Fruit fly (Drosophila melanogaster) whole organism, embryonic: ENCODE data around the gene CG10747.

ENCODE experiments used
- ATbp ChIP-seq: fragments of 200-800 bp; sonication (Bioruptor generic); optimal IDR thresholded peaks from 2 replicates; lab custom pipeline; 2017; ENCODE audit warnings: missing biosample characterization, mild to moderate bottlenecking, missing genetic modification characterization, missing genetic modification reagents
- Adf1 ChIP-seq: fragments of 200-800 bp; sonication (Bioruptor generic); IDR thresholded peaks from 2 replicates; pipeline ENCODE4 v1.3.6; 2022; ENCODE audit warnings: missing biosample characterization, missing genetic modification characterization
- B-H2 ChIP-seq: fragments of 200-800 bp; sonication (Bioruptor generic); optimal IDR thresholded peaks from 2 replicates; lab custom pipeline; 2018; ENCODE audit warnings: missing biosample characterization, mild to moderate bottlenecking, missing genetic modification characterization
- C15 ChIP-seq: fragments of 200-800 bp; sonication (Bioruptor generic); IDR thresholded peaks from 3 replicates; pipeline ENCODE4 v1.3.6; 2022; ENCODE audit warnings: missing biosample characterization, missing genetic modification characterization
- CG11695 ChIP-seq: fragments of 200-800 bp; sonication (Bioruptor generic); IDR thresholded peaks from 3 replicates; pipeline ENCODE4 v1.3.6; 2022; ENCODE audit warnings: missing biosample characterization, missing genetic modification characterization
- CG11696 ChIP-seq: fragments of 200-800 bp; sonication (Bioruptor generic); IDR thresholded peaks from 2 replicates; pipeline ENCODE4 v1.3.6; 2022; ENCODE audit warnings: missing biosample characterization, missing genetic modification characterization
- CG12942 ChIP-seq: fragments of 200-800 bp; sonication (Bioruptor generic); optimal IDR thresholded peaks from 3 replicates; lab custom pipeline; 2016; ENCODE audit warnings: missing biosample characterization, missing genetic modification characterization
- CG13775 ChIP-seq: fragments of 200-800 bp; sonication (Bioruptor generic); optimal IDR thresholded peaks from 3 replicates; lab custom pipeline; 2017; ENCODE audit warnings: missing biosample characterization, mild to moderate bottlenecking, missing genetic modification characterization
- CG2678 ChIP-seq: fragments of 200-800 bp; sonication (Bioruptor generic); optimal IDR thresholded peaks from 3 replicates; lab custom pipeline; 2019; ENCODE audit warnings: missing biosample characterization, mild to moderate bottlenecking, missing genetic modification characterization, moderate library complexity
- CG2875 ChIP-seq: fragments of 200-800 bp; sonication (Bioruptor generic); optimal IDR thresholded peaks from 2 replicates; lab custom pipeline; 2017; ENCODE audit warnings: missing biosample characterization, mild to moderate bottlenecking, missing genetic modification characterization, missing genetic modification reagents
- CG31224 ChIP-seq: fragments of 200-800 bp; sonication (Bioruptor generic); IDR thresholded peaks from 2 replicates; pipeline ENCODE4 v1.3.6; 2022; ENCODE audit warnings: missing biosample characterization, missing genetic modification characterization
- CG32532 ChIP-seq: fragments of 200-800 bp; sonication (Bioruptor generic); IDR thresholded peaks from 2 replicates; pipeline ENCODE4 v1.3.6; 2022; ENCODE audit warnings: missing biosample characterization, missing genetic modification characterization
- CG32772 ChIP-seq: fragments of 200-800 bp; sonication (Bioruptor generic); IDR thresholded peaks from 2 replicates; pipeline ENCODE4 v1.3.6; 2022; ENCODE audit warnings: missing biosample characterization, missing genetic modification characterization
- CG4404 ChIP-seq: fragments of 200-800 bp; sonication (Bioruptor generic); IDR thresholded peaks from 2 replicates; pipeline ENCODE4 v1.3.6; 2022; ENCODE audit warnings: missing biosample characterization, missing genetic modification characterization
- CG7357 ChIP-seq: fragments of 200-800 bp; sonication (Bioruptor generic); IDR thresholded peaks from 3 replicates; pipeline ENCODE4 v1.3.6; 2022; ENCODE audit warnings: missing biosample characterization, missing genetic modification characterization
- CG7372 ChIP-seq: fragments of 200-800 bp; sonication (Bioruptor generic); IDR thresholded peaks from 2 replicates; pipeline ENCODE4 v1.3.6; 2022; ENCODE audit warnings: missing biosample characterization, missing genetic modification characterization
- CG8290 ChIP-seq, 3 experiments: fragments of 200-800 bp; sonication (Bioruptor generic); optimal IDR thresholded peaks; 2 replicates each; lab custom pipeline; 2016 to 2019; ENCODE audit warnings: missing biosample characterization in 3 of 3, missing genetic modification characterization in 3 of 3, mild to moderate bottlenecking in 2 of 3, moderate library complexity in 1 of 3
- CG8765 ChIP-seq: fragments of 200-800 bp; sonication (Bioruptor generic); IDR thresholded peaks from 2 replicates; pipeline ENCODE4 v1.3.6; 2022; ENCODE audit warnings: missing biosample characterization, missing genetic modification characterization
- CG9817 ChIP-seq: fragments of 200-800 bp; sonication (Bioruptor generic); optimal IDR thresholded peaks from 2 replicates; lab custom pipeline; 2018; ENCODE audit warnings: missing biosample characterization, mild to moderate bottlenecking, missing genetic modification characterization, moderate library complexity
- Dad ChIP-seq: fragments of 200-800 bp; sonication (Bioruptor generic); optimal IDR thresholded peaks from 3 replicates; lab custom pipeline; 2016; ENCODE audit warnings: missing biosample characterization, missing genetic modification characterization
- GATAe ChIP-seq: fragments of 200-800 bp; sonication (Bioruptor generic); conservative IDR thresholded peaks from 2 replicates; pipeline ENCODE4 v1.3.6; 2022; ENCODE audit warnings: missing biosample characterization, missing genetic modification characterization
- Gug ChIP-seq: fragments of 200-800 bp; sonication (Bioruptor generic); IDR thresholded peaks from 4 replicates; pipeline ENCODE4 v1.3.6; 2022; ENCODE audit warnings: missing biosample characterization, missing genetic modification characterization
- HLH3B ChIP-seq: fragments of 200-800 bp; sonication (Bioruptor generic); IDR thresholded peaks from 2 replicates; pipeline ENCODE4 v1.3.6; 2022; ENCODE audit warnings: missing biosample characterization, missing genetic modification characterization
- Hr3 ChIP-seq: fragments of 200-800 bp; sonication (Bioruptor generic); optimal IDR thresholded peaks from 3 replicates; lab custom pipeline; 2016; ENCODE audit warnings: missing biosample characterization, missing genetic modification characterization
- Kr ChIP-seq: fragments of 200-800 bp; sonication (Bioruptor generic); optimal IDR thresholded peaks from 2 replicates; lab custom pipeline; 2017; ENCODE audit warnings: missing biosample characterization, mild to moderate bottlenecking, missing genetic modification characterization
- Lim3 ChIP-seq: fragments of 200-800 bp; sonication (Bioruptor generic); IDR thresholded peaks from 2 replicates; pipeline ENCODE4 v1.3.6; 2022; ENCODE audit warnings: missing biosample characterization, missing genetic modification characterization
- Mrtf ChIP-seq: fragments of 200-800 bp; sonication (Bioruptor generic); IDR thresholded peaks from 3 replicates; pipeline ENCODE4 v1.3.6; 2022; ENCODE audit warnings: missing biosample characterization, missing genetic modification characterization
- NC2α ChIP-seq: fragments of 200-800 bp; sonication (Bioruptor generic); optimal IDR thresholded peaks from 2 replicates; lab custom pipeline; 2016; ENCODE audit warnings: missing biosample characterization, missing genetic modification characterization
- PHDP ChIP-seq: fragments of 200-800 bp; sonication (Bioruptor generic); optimal IDR thresholded peaks from 3 replicates; lab custom pipeline; 2018; ENCODE audit warnings: missing biosample characterization, mild to moderate bottlenecking, missing genetic modification characterization, moderate library complexity
- Sry-β ChIP-seq: fragments of 200-800 bp; sonication (Bioruptor generic); optimal IDR thresholded peaks from 2 replicates; lab custom pipeline; 2018; ENCODE audit warnings: missing biosample characterization, mild to moderate bottlenecking, missing genetic modification characterization, moderate library complexity
- Xbp1 ChIP-seq: fragments of 200-800 bp; sonication (Bioruptor generic); optimal IDR thresholded peaks from 3 replicates; lab custom pipeline; 2016; ENCODE audit warnings: missing biosample characterization, mild to moderate bottlenecking, missing genetic modification characterization
- Xrp1 ChIP-seq: fragments of 200-800 bp; sonication (Bioruptor generic); IDR thresholded peaks from 2 replicates; pipeline ENCODE4 v1.3.6; 2022; ENCODE audit warnings: missing biosample characterization, missing genetic modification characterization
- ase ChIP-seq: fragments of 200-800 bp; sonication (Bioruptor generic); IDR thresholded peaks from 3 replicates; pipeline ENCODE4 v1.3.6; 2022; ENCODE audit warnings: missing biosample characterization, missing genetic modification characterization
- bowl ChIP-seq: fragments of 200-800 bp; sonication (Bioruptor generic); IDR thresholded peaks from 2 replicates; pipeline ENCODE4 v1.3.6; 2022; ENCODE audit warnings: missing biosample characterization, missing genetic modification characterization
- ci ChIP-seq: fragments of 200-800 bp; sonication (Bioruptor generic); IDR thresholded peaks from 3 replicates; pipeline ENCODE4 v1.3.6; 2022; ENCODE audit warnings: missing biosample characterization, missing genetic modification characterization
- dpn ChIP-seq, 2 experiments: fragments of 200-800 bp; sonication (Bioruptor generic); optimal IDR thresholded peaks; 3 replicates each; lab custom pipeline; 2016; ENCODE audit warnings: missing biosample characterization in 2 of 2, missing genetic modification characterization in 2 of 2
- en ChIP-seq: fragments of 200-800 bp; sonication (Bioruptor generic); optimal IDR thresholded peaks from 2 replicates; lab custom pipeline; 2016; ENCODE audit warnings: missing biosample characterization, missing genetic modification characterization
- esg ChIP-seq: fragments of 200-800 bp; sonication (Bioruptor generic); conservative IDR thresholded peaks from 2 replicates; pipeline ENCODE4 v1.3.6; 2022; ENCODE audit warnings: missing biosample characterization, missing genetic modification characterization
- exex ChIP-seq: fragments of 200-800 bp; sonication (Bioruptor generic); optimal IDR thresholded peaks from 4 replicates; lab custom pipeline; 2018; ENCODE audit warnings: missing biosample characterization, mild to moderate bottlenecking, missing genetic modification characterization, moderate library complexity
- fd96Cb ChIP-seq: fragments of 200-800 bp; sonication (Bioruptor generic); optimal IDR thresholded peaks from 2 replicates; lab custom pipeline; 2018; ENCODE audit warnings: missing biosample characterization, mild to moderate bottlenecking, missing genetic modification characterization, moderate library complexity
- grn ChIP-seq: fragments of 200-800 bp; sonication (Bioruptor generic); optimal IDR thresholded peaks from 3 replicates; lab custom pipeline; 2017; ENCODE audit warnings: missing biosample characterization, missing genetic modification characterization
- ken ChIP-seq: fragments of 200-800 bp; sonication (Bioruptor generic); IDR thresholded peaks from 3 replicates; pipeline ENCODE4 v1.3.6; 2022; ENCODE audit warnings: missing biosample characterization, missing genetic modification characterization
- lov ChIP-seq, 2 experiments: fragments of 200-800 bp in 1 of 2; fragments of >200 bp in 1 of 2; sonication (Bioruptor generic) in 1 of 2; IDR thresholded peaks in 1 of 2; optimal IDR thresholded peaks in 1 of 2; 2 replicates in 1 of 2; 3 replicates in 1 of 2; pipeline versions ENCODE4 v1.3.6 to Lab custom; 2017 to 2022; ENCODE audit warnings: missing biosample characterization in 1 of 2, missing genetic modification characterization in 1 of 2
- luna ChIP-seq: fragments of 200-800 bp; sonication (Bioruptor generic); optimal IDR thresholded peaks from 2 replicates; lab custom pipeline; 2016; ENCODE audit warnings: missing biosample characterization, missing genetic modification characterization
- mam ChIP-seq: fragments of 200-800 bp; sonication (Bioruptor generic); optimal IDR thresholded peaks from 3 replicates; lab custom pipeline; 2016; ENCODE audit warnings: missing biosample characterization, missing genetic modification characterization
- sc ChIP-seq, 3 experiments: fragments of >200 bp in 2 of 3; fragments of 200-800 bp in 1 of 3; sonication (Bioruptor generic) in 1 of 3; optimal IDR thresholded peaks; 2 replicates in 2 of 3; 3 replicates in 1 of 3; lab custom pipeline; 2017; ENCODE audit warnings: mild to moderate bottlenecking in 1 of 3, missing biosample characterization in 1 of 3, missing genetic modification characterization in 1 of 3, missing genetic modification reagents in 1 of 3
- so ChIP-seq: fragments of 200-800 bp; sonication (Bioruptor generic); IDR thresholded peaks from 3 replicates; pipeline ENCODE4 v1.3.6; 2022; ENCODE audit warnings: missing biosample characterization, missing genetic modification characterization
- ttk ChIP-seq: fragments of 200-800 bp; sonication (Bioruptor generic); IDR thresholded peaks from 2 replicates; pipeline ENCODE4 v2.1.2; 2022; ENCODE audit warnings: missing biosample characterization, missing genetic modification characterization
- unpg ChIP-seq: fragments of 200-800 bp; sonication (Bioruptor generic); optimal IDR thresholded peaks from 3 replicates; lab custom pipeline; 2018; ENCODE audit warnings: missing biosample characterization, mild to moderate bottlenecking, missing genetic modification characterization, moderate library complexity

The CG10747 gene

dm6 chr2L:20084785-20085555 is 6.2 kb downstream of the CG10747 start, which contains the start of gene fok (continued):
- TF ChIP-seq CG8290 (GFP tag; optimal IDR thresholded peaks at IDR 0.05; lab: Kevin White, UChicago) (peak; percentile 97), CG8290 (tag; optimal IDR thresholded peaks at IDR 0.05; lab: Kevin White, UChicago) (peak; percentile 89 to 90), en (GFP tag; lab: Kevin White, UChicago) (peak; percentile 85), lov (optimal IDR thresholded peaks at IDR 0.05; lab: Kevin White, UChicago) (no peak), lov (GFP tag; IDR thresholded peaks at IDR 0.05; lab: Robert Waterston, UW) (peak; percentile 79; the same call in 2 of the 3 replicates), CG32532 (GFP tag; lab: Robert Waterston, UW) (peak; percentile 95), CG8765 (GFP tag; lab: Robert Waterston, UW) (peak; percentile 85), Xrp1 (GFP tag; lab: Robert Waterston, UW) (peak; percentile 96), Dad (GFP tag; lab: Kevin White, UChicago) (peak; percentile 93), Gug (peak; percentile 92), GATAe (peak; percentile 83; the same call in 1 of the 2 replicates), HLH3B (GFP tag; lab: Robert Waterston, UW) (peak; percentile 93), CG11695 (GFP tag; lab: Robert Waterston, UW) (peak; percentile 96), so (GFP tag; lab: Robert Waterston, UW) (peak; percentile 96), Mrtf (peak; percentile 93), B-H2 (GFP tag; lab: Kevin White, UChicago) (peak; percentile 97), sc (optimal IDR thresholded peaks at IDR 0.05; lab: Kevin White, UChicago) (no peak), sc (GFP tag; optimal IDR thresholded peaks at IDR 0.05; lab: Kevin White, UChicago) (peak; percentile 91), ATbp (GFP tag; lab: Kevin White, UChicago) (peak; percentile 97), PHDP (peak; percentile 97), mam (peak; percentile 95), NC2α (GFP tag; lab: Kevin White, UChicago) (peak; percentile 90), Kr (GFP tag; lab: Kevin White, UChicago) (peak; percentile 30), CG13775 (GFP tag; lab: Kevin White, UChicago) (peak; percentile 95), exex (tag; lab: Kevin White, UChicago) (peak; percentile 93), CG2678 (tag; lab: Kevin White, UChicago) (peak; percentile 99), CG7372 (peak; percentile 92), fd96Cb (tag; lab: Kevin White, UChicago) (peak; percentile 94), Hr3 (GFP tag; lab: Kevin White, UChicago) (peak; percentile 95), CG12942 (peak; percentile 86), CG11696 (GFP tag; lab: Robert Waterston, UW) (peak; percentile 100), CG7357 (GFP tag; lab: Robert Waterston, UW) (peak; percentile 83), CG32772 (GFP tag; lab: Robert Waterston, UW) (peak; percentile 91), CG9817 (tag; lab: Kevin White, UChicago) (peak; percentile 95), Xbp1 (GFP tag; lab: Kevin White, UChicago) (peak; percentile 96), bowl (GFP tag; lab: Robert Waterston, UW) (peak; percentile 88), esg (GFP tag; lab: Robert Waterston, UW) (peak; percentile 93), grn (GFP tag; lab: Kevin White, UChicago) (peak; percentile 91), Sry-β (GFP tag; lab: Kevin White, UChicago) (peak; percentile 52), dpn (GFP tag; optimal IDR thresholded peaks at IDR 0.05; lab: Kevin White, UChicago) (peak; percentile 95 to 96), CG2875 (GFP tag; lab: Kevin White, UChicago) (peak; percentile 95), ci (GFP tag; lab: Robert Waterston, UW) (peak; percentile 96), unpg (peak; percentile 96), CG4404 (GFP tag; lab: Robert Waterston, UW) (peak; percentile 90), ase (peak; percentile 87), ttk (GFP tag; lab: Robert Waterston, UW) (peak; percentile 91), C15 (no peak), luna (GFP tag; lab: Kevin White, UChicago) (peak; percentile 53), Adf1 (GFP tag; lab: Robert Waterston, UW) (peak; percentile 87), CG31224 (GFP tag; lab: Robert Waterston, UW) (peak; percentile 84), ken (GFP tag; lab: Robert Waterston, UW) (peak; percentile 88), Lim3 (peak; percentile 66; the same call in 1 of the 2 replicates)
